Worm (Caenorhabditis elegans) whole organism, L3 larva: ENCODE data around the gene cnnm-1.

ENCODE experiments used
- R02D3.7 ChIP-seq: fragments of 150-350 bp; optimal IDR thresholded peaks from 2 replicates; lab custom pipeline; 2014; ENCODE audit warnings: missing biosample characterization, missing genetic modification characterization
- ZK546.5 ChIP-seq: sonication (generic microtip); optimal IDR thresholded peaks from 2 replicates; lab custom pipeline; 2017; ENCODE audit warnings: missing biosample characterization, missing genetic modification characterization
- ama-1 ChIP-seq: fragments of 150-350 bp; optimal IDR thresholded peaks from 2 replicates; lab custom pipeline; 2018
- ceh-82 ChIP-seq: fragments of 150-350 bp; optimal IDR thresholded peaks from 2 replicates; lab custom pipeline; 2014; ENCODE audit warnings: missing biosample characterization, missing genetic modification characterization
- egl-27 ChIP-seq: sonication (generic microtip); optimal IDR thresholded peaks from 4 replicates; lab custom pipeline; 2017; ENCODE audit warnings: missing biosample characterization, missing genetic modification reagents, missing genetic modification characterization
- egl-5 ChIP-seq: fragments of 150-350 bp; optimal IDR thresholded peaks from 2 replicates; lab custom pipeline; 2017; ENCODE audit warnings: missing biosample characterization, missing genetic modification reagents, missing genetic modification characterization, inconsistent platforms
- elt-1 ChIP-seq: fragments of 150-350 bp; optimal IDR thresholded peaks from 2 replicates; lab custom pipeline; 2014; ENCODE audit warnings: missing biosample characterization, missing genetic modification characterization
- elt-2 ChIP-seq: sonication (generic microtip); optimal IDR thresholded peaks from 2 replicates; lab custom pipeline; 2016; ENCODE audit warnings: missing genetic modification reagents, mild to moderate bottlenecking, missing genetic modification characterization, missing compliant biosample characterization
- eor-1 ChIP-seq, 2 experiments: fragments of 150-350 bp; optimal IDR thresholded peaks; 2 replicates each; lab custom pipeline; 2014 to 2018; ENCODE audit warnings: missing biosample characterization in 2 of 2, missing genetic modification characterization in 2 of 2
- fkh-2 ChIP-seq: fragments of 150-350 bp; optimal IDR thresholded peaks from 2 replicates; lab custom pipeline; 2014; ENCODE audit warnings: missing biosample characterization, missing genetic modification reagents, missing genetic modification characterization
- fos-1 ChIP-seq: fragments of 150-350 bp; optimal IDR thresholded peaks from 2 replicates; lab custom pipeline; 2014; ENCODE audit warnings: missing biosample characterization, missing genetic modification characterization
- hmg-11 ChIP-seq: sonication (generic microtip); optimal IDR thresholded peaks from 2 replicates; lab custom pipeline; 2016; ENCODE audit warnings: missing genetic modification characterization, missing compliant biosample characterization
- jun-1 ChIP-seq: fragments of 150-350 bp; optimal IDR thresholded peaks from 2 replicates; lab custom pipeline; 2014; ENCODE audit warnings: missing biosample characterization, missing genetic modification reagents, missing genetic modification characterization
- lin-15B ChIP-seq: fragments of 150-350 bp; optimal IDR thresholded peaks from 2 replicates; lab custom pipeline; 2014; ENCODE audit warnings: missing biosample characterization, missing genetic modification characterization
- lsy-12 ChIP-seq: sonication (generic microtip); optimal IDR thresholded peaks from 2 replicates; lab custom pipeline; 2016; ENCODE audit warnings: mild to moderate bottlenecking, missing genetic modification characterization, missing compliant biosample characterization
- mdl-1 ChIP-seq: fragments of 150-350 bp; optimal IDR thresholded peaks from 2 replicates; lab custom pipeline; 2014; ENCODE audit warnings: missing biosample characterization, missing genetic modification characterization
- nfya-1 ChIP-seq: sonication (generic microtip); optimal IDR thresholded peaks from 2 replicates; lab custom pipeline; 2017; ENCODE audit warnings: missing genetic modification characterization, mild to moderate bottlenecking, missing compliant biosample characterization, antibody characterized with exemption, moderate library complexity; ENCODE audit not compliant: insufficient read depth
- nhr-11 ChIP-seq: fragments of 150-350 bp; optimal IDR thresholded peaks from 2 replicates; lab custom pipeline; 2014; ENCODE audit warnings: missing biosample characterization, missing genetic modification characterization
- nhr-12 ChIP-seq: fragments of 150-350 bp; optimal IDR thresholded peaks from 2 replicates; lab custom pipeline; 2014; ENCODE audit warnings: missing biosample characterization, missing genetic modification characterization
- nhr-237 ChIP-seq: fragments of 150-350 bp; optimal IDR thresholded peaks from 2 replicates; lab custom pipeline; 2014; ENCODE audit warnings: missing biosample characterization, missing genetic modification characterization
- nhr-28 ChIP-seq: fragments of 150-350 bp; optimal IDR thresholded peaks from 2 replicates; lab custom pipeline; 2014; ENCODE audit warnings: missing biosample characterization, missing genetic modification characterization
- nhr-43 ChIP-seq: sonication (generic microtip); optimal IDR thresholded peaks from 2 replicates; lab custom pipeline; 2016; ENCODE audit warnings: mild to moderate bottlenecking, missing genetic modification characterization, missing compliant biosample characterization; ENCODE audit not compliant: poor library complexity, severe bottlenecking
- nhr-67 ChIP-seq: fragments of 150-350 bp; optimal IDR thresholded peaks from 2 replicates; lab custom pipeline; 2014; ENCODE audit warnings: missing biosample characterization, missing genetic modification characterization
- nhr-76 ChIP-seq: fragments of 150-350 bp; sonication (generic microtip); optimal IDR thresholded peaks from 5 replicates; lab custom pipeline; 2014; ENCODE audit warnings: missing biosample characterization, missing genetic modification characterization
- nhr-77 ChIP-seq: fragments of 150-350 bp; optimal IDR thresholded peaks from 2 replicates; lab custom pipeline; 2014; ENCODE audit warnings: missing biosample characterization, missing genetic modification characterization
- pha-4 ChIP-seq: fragments of 150-350 bp; optimal IDR thresholded peaks from 2 replicates; lab custom pipeline; 2014; ENCODE audit warnings: missing biosample characterization, missing genetic modification reagents, missing genetic modification characterization
- pqm-1 ChIP-seq: fragments of 150-350 bp; optimal IDR thresholded peaks from 2 replicates; lab custom pipeline; 2017; ENCODE audit warnings: missing biosample characterization, missing genetic modification characterization, inconsistent platforms
- sea-2 ChIP-seq: fragments of 150-350 bp; sonication (generic microtip); optimal IDR thresholded peaks from 4 replicates; lab custom pipeline; 2014; ENCODE audit warnings: missing biosample characterization, missing genetic modification reagents, missing genetic modification characterization
- skn-1 ChIP-seq: fragments of 150-350 bp; optimal IDR thresholded peaks from 2 replicates; lab custom pipeline; 2014; ENCODE audit warnings: missing biosample characterization, missing genetic modification characterization
- snpc-4 ChIP-seq: fragments of 150-350 bp; optimal IDR thresholded peaks from 2 replicates; lab custom pipeline; 2014; ENCODE audit warnings: missing biosample characterization, missing genetic modification characterization
- tbx-2 ChIP-seq: sonication (generic microtip); optimal IDR thresholded peaks from 2 replicates; lab custom pipeline; 2016; ENCODE audit warnings: mild to moderate bottlenecking, missing genetic modification characterization, missing compliant biosample characterization
- unc-39 ChIP-seq: sonication (generic microtip); optimal IDR thresholded peaks from 4 replicates; lab custom pipeline; 2017; ENCODE audit warnings: missing biosample characterization, missing genetic modification characterization
- unc-62 ChIP-seq: fragments of 150-350 bp; sonication (generic microtip); optimal IDR thresholded peaks from 4 replicates; lab custom pipeline; 2014; ENCODE audit warnings: missing biosample characterization, missing genetic modification reagents, missing genetic modification characterization
- ztf-11 ChIP-seq: fragments of 150-350 bp; optimal IDR thresholded peaks from 2 replicates; lab custom pipeline; 2014; ENCODE audit warnings: missing biosample characterization, missing genetic modification characterization
- ztf-4 ChIP-seq: fragments of 150-350 bp; optimal IDR thresholded peaks from 2 replicates; lab custom pipeline; 2014; ENCODE audit warnings: missing biosample characterization, missing genetic modification characterization

Gene cnnm-1

DNA sequence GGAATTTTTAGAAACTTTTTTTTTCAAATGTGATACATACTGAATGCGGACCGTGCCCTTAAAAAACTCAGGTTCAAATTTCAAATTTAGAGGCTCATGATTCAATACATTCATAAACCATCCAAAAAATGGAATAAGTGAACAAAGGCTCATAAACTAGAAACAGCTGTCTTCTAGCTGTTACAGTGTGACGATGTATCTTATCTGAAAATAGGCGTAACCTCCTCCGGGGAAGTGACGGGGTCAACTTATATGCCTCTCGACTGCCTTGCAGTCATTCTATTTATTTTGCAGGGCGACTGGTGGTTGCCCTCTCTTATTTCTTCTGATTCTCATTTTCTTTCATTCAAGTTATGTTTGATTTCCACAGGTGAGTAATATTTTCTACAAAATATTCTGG is 9.4 kb upstream of the cnnm-1 start, which contains the start of gene Y116A8B.1:
Gene Y116A8B.1, plus strand, starts transcription at position 301 of the 400 bp plus-strand sequence.
- TF ChIP-seq tbx-2 (tag; lab: Kevin White, UChicago) (no peak), ZK546.5 (tag; lab: Kevin White, UChicago) (no peak), elt-2 (no peak), fos-1 (tag; lab: Kevin White, UChicago) (no peak), unc-39 (tag; lab: Kevin White, UChicago) (no peak), ztf-4 (tag; lab: Kevin White, UChicago) (no peak), ama-1 (lab: Kevin White, UChicago) (no peak), ztf-11 (tag; lab: Kevin White, UChicago) (no peak), ceh-82 (tag; lab: Kevin White, UChicago) (no peak), nhr-11 (tag; lab: Kevin White, UChicago) (no peak), jun-1 (tag; lab: Kevin White, UChicago) (no peak), snpc-4 (tag; lab: Kevin White, UChicago) (no peak)

DNA sequence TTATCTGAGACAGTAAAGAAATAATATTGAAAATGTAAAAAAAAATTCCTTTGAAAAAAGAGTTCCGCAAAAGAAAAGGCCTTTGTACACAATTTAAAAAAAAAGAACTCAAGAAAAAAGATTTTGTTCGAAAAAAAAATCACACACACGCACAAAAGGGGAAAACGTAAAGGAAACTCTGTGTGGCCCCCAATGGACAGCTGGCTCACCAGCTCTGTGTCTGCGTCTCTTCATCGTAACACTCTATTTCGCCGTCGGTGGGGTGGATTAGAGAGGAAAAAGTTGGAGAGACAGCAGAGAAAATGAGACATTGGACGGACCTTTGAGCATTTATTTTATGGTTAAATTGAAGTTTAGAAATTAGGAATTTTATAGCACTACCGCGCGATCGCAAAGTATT is 8.4 kb upstream of the cnnm-1 start:
- no peak for TF ChIP-seq R02D3.7 (tag; lab: Kevin White, UChicago)
- no peak for TF ChIP-seq lin-15B (tag; lab: Kevin White, UChicago)
- no peak for TF ChIP-seq skn-1 (tag; lab: Kevin White, UChicago)
- no peak for TF ChIP-seq ztf-4 (tag; lab: Kevin White, UChicago)
- no peak for TF ChIP-seq nhr-67 (tag; lab: Kevin White, UChicago)
- TF ChIP-seq unc-62 (GFP tag; lab: Kevin White, UChicago): no peak
- no peak for TF ChIP-seq jun-1 (tag; lab: Kevin White, UChicago)
- no peak for TF ChIP-seq nhr-28 (tag; lab: Kevin White, UChicago)
- no peak for TF ChIP-seq pha-4 (tag; lab: Kevin White, UChicago)
- no peak for TF ChIP-seq elt-1 (tag; lab: Kevin White, UChicago)
- TF ChIP-seq mdl-1: no peak
- no peak for TF ChIP-seq fkh-2 (tag; lab: Kevin White, UChicago)
- peak; percentile 64 for TF ChIP-seq hmg-11 (tag; lab: Kevin White, UChicago)
- TF ChIP-seq nfya-1 (tag; lab: Kevin White, UChicago): peak; percentile 50
- no peak for TF ChIP-seq pqm-1
- TF ChIP-seq eor-1 (tag; optimal IDR thresholded peaks at IDR 0.05; lab: Kevin White, UChicago): no peak

DNA sequence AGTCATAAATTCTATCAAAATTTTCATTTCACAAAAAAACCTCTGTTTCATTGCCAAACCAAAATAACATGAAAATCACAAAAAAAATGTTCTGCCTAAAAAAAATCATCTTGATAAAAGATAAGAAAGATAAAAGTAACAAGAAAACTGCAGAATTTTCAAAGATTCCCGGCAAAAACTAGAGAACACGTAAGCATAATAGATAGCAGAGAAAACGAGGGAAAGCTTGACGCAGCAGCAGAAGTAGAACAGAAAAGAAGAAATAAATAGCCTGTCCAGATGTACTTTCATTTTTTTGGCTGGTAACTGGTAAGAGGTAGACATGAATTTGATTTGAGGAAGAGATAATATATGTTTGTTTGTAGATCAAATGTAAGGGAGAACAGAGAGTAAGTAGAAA is 4.1 kb upstream of the cnnm-1 start:
- TF ChIP-seq hmg-11 (tag; lab: Kevin White, UChicago): peak; percentile 39
- TF ChIP-seq lsy-12 (tag; lab: Kevin White, UChicago): no peak
- no peak for TF ChIP-seq pha-4 (tag; lab: Kevin White, UChicago)

DNA sequence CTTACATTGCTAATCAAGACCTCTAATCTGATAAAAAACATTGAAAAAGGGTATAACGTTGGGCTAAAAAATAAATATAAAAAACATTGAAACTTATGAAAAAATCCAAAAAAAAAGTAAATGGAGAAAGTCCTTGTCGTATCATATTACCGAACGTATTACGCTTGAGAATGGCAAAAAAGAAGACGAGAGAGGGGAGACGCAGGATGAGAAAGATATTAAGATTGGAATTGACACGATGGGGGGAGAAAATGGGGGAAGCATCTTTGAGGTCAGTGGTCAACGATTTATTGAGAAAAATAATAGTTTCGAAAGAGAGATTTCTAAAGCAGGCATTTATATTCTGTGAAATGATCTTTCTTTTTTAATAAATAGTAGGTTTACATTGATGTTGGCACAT is 2.7 kb upstream of the cnnm-1 start:
- TF ChIP-seq unc-39 (tag; lab: Kevin White, UChicago) (no peak), egl-27 (tag; lab: Kevin White, UChicago) (no peak), unc-62 (GFP tag; lab: Kevin White, UChicago) (no peak), skn-1 (tag; lab: Kevin White, UChicago) (no peak), nhr-43 (no peak), egl-5 (tag; lab: Kevin White, UChicago) (no peak), pqm-1 (no peak), nhr-77 (tag; lab: Kevin White, UChicago) (no peak), nhr-237 (tag; lab: Kevin White, UChicago) (no peak), sea-2 (GFP tag; lab: Kevin White, UChicago) (no peak), nhr-67 (tag; lab: Kevin White, UChicago) (no peak), nhr-12 (tag; lab: Kevin White, UChicago) (no peak), nhr-76 (no peak)

DNA sequence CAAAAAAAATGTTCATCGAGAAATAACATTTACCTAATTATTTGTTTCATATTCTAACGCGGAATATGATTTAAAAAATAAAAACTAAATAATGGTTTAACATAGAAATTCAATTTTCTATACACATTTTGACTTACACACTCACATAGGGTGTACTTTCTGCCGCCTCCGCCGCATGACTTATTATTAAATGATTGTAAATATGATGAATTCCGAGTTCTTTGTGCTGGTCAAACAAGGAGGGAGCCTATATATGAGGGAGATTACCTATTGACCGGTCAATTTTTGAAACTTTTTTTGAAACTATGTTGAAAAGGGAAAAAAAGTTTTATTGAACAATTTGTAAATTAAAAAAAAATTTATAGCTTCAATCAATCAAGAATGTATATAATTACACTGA is 1.2 kb upstream of the cnnm-1 start:
- peak; percentile 56 for TF ChIP-seq pha-4 (tag; lab: Kevin White, UChicago)
- TF ChIP-seq skn-1 (tag; lab: Kevin White, UChicago): no peak
- no peak for TF ChIP-seq lsy-12 (tag; lab: Kevin White, UChicago)
- TF ChIP-seq pqm-1: peak; percentile 34
